Fruit fly (Drosophila melanogaster): Measurements from ENCODE around the gene Gcna.

- no peak for TF ChIP-seq Lpt (GFP tag; optimal IDR thresholded peaks at IDR 0.05)
- TF ChIP-seq CG6163 (GFP tag; IDR thresholded peaks at IDR 0.05): no peak
- TF ChIP-seq cyc (GFP tag; optimal IDR thresholded peaks at IDR 0.05): no peak
- TF ChIP-seq CG6854 (GFP tag; optimal IDR thresholded peaks at IDR 0.05): no peak
- TF ChIP-seq Blimp-1 (GFP tag; optimal IDR thresholded peaks at IDR 0.05): no peak
These were observed 3.0 kb upstream of the Gcna start, which contains the start of the genes CG14803 and Pex5 for dm6 chrX:1868586-1869111.

Data from whole organism, prepupa.